Worm (Caenorhabditis elegans): ENCODE data around the gene Y54G2A.19.

Y54G2A.19 gene

ce11 chrIV:2854161-2854560 lies 40.4 kb downstream of the Y54G2A.19 start:
- no peak for TF ChIP-seq lin-39 (tag; optimal IDR thresholded peaks at IDR 0.05)
- TF ChIP-seq fos-1 (tag; optimal IDR thresholded peaks at IDR 0.05) = peak; percentile 8

ce11 chrIV:2853164-2853563 lies 41.4 kb downstream of the Y54G2A.19 start, which contains the start of gene Y54G2A.49:
Y54G2A.49 (minus strand) TSS chrIV:2853264.
- TF ChIP-seq nhr-6 (tag; optimal IDR thresholded peaks at IDR 0.05) (no peak), aly-2 (tag; optimal IDR thresholded peaks at IDR 0.05) (no peak), ztf-1 (GFP tag; conservative IDR thresholded peaks at IDR 0.05) (no peak), unc-62 (GFP tag; optimal IDR thresholded peaks at IDR 0.05) (no peak), dmd-4 (tag; optimal IDR thresholded peaks at IDR 0.05) (no peak), ama-1 (optimal IDR thresholded peaks at IDR 0.05) (no peak), nhr-237 (tag; optimal IDR thresholded peaks at IDR 0.05) (no peak), F13H6.1 (tag; optimal IDR thresholded peaks at IDR 0.05) (no peak), ceh-82 (tag; optimal IDR thresholded peaks at IDR 0.05) (no peak), elt-1 (tag; optimal IDR thresholded peaks at IDR 0.05) (no peak), egl-27 (tag; optimal IDR thresholded peaks at IDR 0.05) (no peak), mab-5 (tag; optimal IDR thresholded peaks at IDR 0.05) (no peak), ZK546.5 (tag; optimal IDR thresholded peaks at IDR 0.05) (no peak), fos-1 (tag; optimal IDR thresholded peaks at IDR 0.05) (no peak), nhr-12 (tag; optimal IDR thresholded peaks at IDR 0.05) (no peak), R02D3.7 (tag; optimal IDR thresholded peaks at IDR 0.05) (no peak), ztf-11 (tag; optimal IDR thresholded peaks at IDR 0.05) (no peak), sem-4 (tag; optimal IDR thresholded peaks at IDR 0.05) (no peak)

ce11 chrIV:2851625-2852024 lies 42.9 kb downstream of the Y54G2A.19 start:
- no peak for TF ChIP-seq egl-27 (tag; optimal IDR thresholded peaks at IDR 0.05)
- no peak for TF ChIP-seq peb-1 (tag; optimal IDR thresholded peaks at IDR 0.05)
- no peak for TF ChIP-seq aly-2 (tag; optimal IDR thresholded peaks at IDR 0.05)
- no peak for TF ChIP-seq unc-55 (GFP tag; optimal IDR thresholded peaks at IDR 0.05)
- no peak for TF ChIP-seq R02D3.7 (tag; optimal IDR thresholded peaks at IDR 0.05)
- no peak for TF ChIP-seq elt-3 (tag; optimal IDR thresholded peaks at IDR 0.05)
- TF ChIP-seq crh-2 (tag; optimal IDR thresholded peaks at IDR 0.05) = no peak
- TF ChIP-seq Y55F3AM.14 (GFP tag; optimal IDR thresholded peaks at IDR 0.05) = no peak
- no peak for TF ChIP-seq elt-1 (tag; optimal IDR thresholded peaks at IDR 0.05)
- TF ChIP-seq nhr-129 (tag; optimal IDR thresholded peaks at IDR 0.05) = no peak
- no peak for TF ChIP-seq nhr-6 (tag; optimal IDR thresholded peaks at IDR 0.05)
- TF ChIP-seq C34F6.9 (tag; optimal IDR thresholded peaks at IDR 0.05) = no peak
- TF ChIP-seq mbf-1 (tag; optimal IDR thresholded peaks at IDR 0.05) = no peak
- TF ChIP-seq ceh-82 (tag; optimal IDR thresholded peaks at IDR 0.05) = no peak

- TF ChIP-seq mdl-1 (tag; optimal IDR thresholded peaks at IDR 0.05) (no peak), ama-1 (optimal IDR thresholded peaks at IDR 0.05) (no peak), unc-55 (GFP tag; optimal IDR thresholded peaks at IDR 0.05) (no peak), crh-2 (tag; optimal IDR thresholded peaks at IDR 0.05) (no peak)
These were observed 43.9 kb downstream of the Y54G2A.19 start, which contains the start of gene clec-85 for ce11 chrIV:2850586-2850985. clec-85 (plus strand) TSS chrIV:2850886.

ce11 chrIV:2849269-2849668 lies 45.3 kb downstream of the Y54G2A.19 start:
- no peak for TF ChIP-seq ceh-16 (tag; optimal IDR thresholded peaks at IDR 0.05)

ce11 chrIV:2846264-2846663 lies 48.3 kb downstream of the Y54G2A.19 start, which contains the start of gene Y54G2A.40:
Y54G2A.40 (plus strand) TSS chrIV:2846476.
- TF ChIP-seq lin-13 (GFP tag; optimal IDR thresholded peaks at IDR 0.05) = peak; percentile 10
- TF ChIP-seq sma-9 (GFP tag; optimal IDR thresholded peaks at IDR 0.05) = no peak
- no peak for TF ChIP-seq sma-9 (tag; optimal IDR thresholded peaks at IDR 0.05)
- TF ChIP-seq C34F6.9 (tag; optimal IDR thresholded peaks at IDR 0.05) = peak; percentile 46
- TF ChIP-seq unc-55 (GFP tag; optimal IDR thresholded peaks at IDR 0.05) = peak; percentile 56
- TF ChIP-seq ztf-4 (tag; optimal IDR thresholded peaks at IDR 0.05) = no peak
- TF ChIP-seq lsy-2 (tag; optimal IDR thresholded peaks at IDR 0.05) = peak in 1 of 2 experiments; percentile 72
